Fruit fly (Drosophila melanogaster): ENCODE data around the gene CG9008.
A peak's percentile ranks its signal among the peaks of the same experiment; 100 is the strongest.

The CG9008 gene

DNA sequence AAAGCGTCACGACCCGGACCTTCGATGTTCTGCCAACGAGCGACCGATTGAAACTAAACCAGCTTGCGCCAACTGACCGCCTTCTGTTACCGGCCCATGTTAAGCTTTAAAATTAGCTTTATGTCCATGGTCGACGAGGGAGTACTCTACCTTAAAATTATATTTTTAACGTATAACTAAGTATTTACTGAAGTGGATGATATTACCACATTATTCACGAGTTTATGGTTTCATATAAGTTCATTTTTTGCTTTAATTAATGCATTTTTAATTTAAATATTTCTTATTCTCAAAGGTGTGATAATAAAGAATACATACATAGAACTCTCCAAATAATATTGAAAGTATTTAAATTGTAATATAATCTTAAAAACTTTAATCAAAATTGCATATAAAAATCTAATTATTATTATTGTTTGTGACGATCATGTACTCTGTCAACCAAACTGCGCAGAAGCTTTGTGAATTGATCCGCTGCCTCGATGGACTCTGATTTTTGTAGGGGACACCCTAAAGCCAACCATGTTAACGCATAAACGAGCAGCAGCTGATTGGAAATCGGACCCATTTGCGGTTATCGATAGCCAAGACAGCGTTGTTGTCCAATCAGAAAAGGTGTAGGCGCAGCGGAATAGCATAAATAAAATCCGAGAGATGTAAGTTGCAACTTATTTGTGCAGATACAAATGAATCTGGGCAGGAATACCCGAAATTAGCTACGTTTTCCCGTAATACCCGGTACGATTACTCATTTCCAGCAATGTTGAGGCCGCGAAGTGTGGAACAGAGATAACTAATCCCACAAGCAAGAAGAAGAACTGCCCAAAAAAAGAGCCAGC is at the start of gene CG9008, which contains the start of gene p38b:
Gene CG9008, minus strand, starts transcription at position 57 of the 839 bp plus-strand sequence.
Gene p38b, plus strand, starts transcription at position 581 of the 839 bp plus-strand sequence.
- TF ChIP-seq fd96Ca (GFP tag; IDR thresholded peaks at IDR 0.05) (peak; percentile 49; the same call in 1 of the 3 replicates), CG8159 (tag; optimal IDR thresholded peaks at IDR 0.05) (peak; percentile 92), CG12605 (GFP tag; IDR thresholded peaks at IDR 0.05) (no peak; the same call in none of the 2 replicates), CG14655 (GFP tag; optimal IDR thresholded peaks at IDR 0.05) (no peak), Pif1B (GFP tag; optimal IDR thresholded peaks at IDR 0.05) (peak; percentile 71), CG9948 (tag; optimal IDR thresholded peaks at IDR 0.05) (peak; percentile 84), rn (GFP tag; IDR thresholded peaks at IDR 0.05) (peak; percentile 68), CG15710 (tag; optimal IDR thresholded peaks at IDR 0.05) (peak; percentile 87), EcR (GFP tag; optimal IDR thresholded peaks at IDR 0.05) (no peak), CG10348 (GFP tag; IDR thresholded peaks at IDR 0.05) (no peak), gl (tag; optimal IDR thresholded peaks at IDR 0.05) (no peak), D1 (tag; optimal IDR thresholded peaks at IDR 0.05) (no peak), CG13204 (GFP tag; optimal IDR thresholded peaks at IDR 0.05) (no peak), CG34367 (tag; optimal IDR thresholded peaks at IDR 0.05) (peak; percentile 75), CG8301 (tag; optimal IDR thresholded peaks at IDR 0.05) (peak; percentile 81), CG4496 (GFP tag; IDR thresholded peaks at IDR 0.05) (peak; percentile 49; the same call in 1 of the 3 replicates), Snoo (tag; optimal IDR thresholded peaks at IDR 0.05) (peak; percentile 85), CG17806 (tag; optimal IDR thresholded peaks at IDR 0.05) (peak; percentile 79), Pif1A (GFP tag; optimal IDR thresholded peaks at IDR 0.05) (no peak), Ets98B (GFP tag; IDR thresholded peaks at IDR 0.05) (peak; percentile 31), CG32121 (GFP tag; IDR thresholded peaks at IDR 0.05) (peak; percentile 52)

DNA sequence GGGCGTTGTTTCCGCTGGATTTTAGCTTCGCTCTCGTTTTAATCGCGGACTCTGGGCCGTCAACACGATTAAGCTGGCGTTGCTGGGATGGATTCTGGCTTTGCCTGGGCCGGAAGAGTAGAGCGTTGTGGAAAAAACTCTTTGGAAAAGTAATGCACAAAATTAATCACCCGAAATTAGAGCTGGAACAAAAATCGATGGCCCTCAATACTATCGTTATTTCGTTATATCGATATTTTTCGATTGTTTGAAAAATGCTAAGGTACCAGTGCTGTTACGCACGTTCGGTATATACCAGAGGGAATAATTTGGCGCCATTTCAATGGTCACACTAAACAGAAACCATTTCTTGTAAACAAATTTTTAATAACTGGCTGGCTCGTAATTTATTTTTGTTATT is 49.6 kb upstream of the CG9008 start, which contains the start of the genes Arpc1 and Orc5:
Gene Arpc1, minus strand, starts transcription at position 202 of the 400 bp plus-strand sequence.
Gene Orc5, plus strand, starts transcription at position 298 of the 400 bp plus-strand sequence.
- TF ChIP-seq CG9948 (tag; optimal IDR thresholded peaks at IDR 0.05) (no peak), CG34367 (tag; optimal IDR thresholded peaks at IDR 0.05) (no peak), CG4496 (GFP tag; IDR thresholded peaks at IDR 0.05) (no peak), CG8301 (tag; optimal IDR thresholded peaks at IDR 0.05) (no peak), fd96Ca (GFP tag; IDR thresholded peaks at IDR 0.05) (no peak), gl (tag; optimal IDR thresholded peaks at IDR 0.05) (no peak), Pif1B (GFP tag; optimal IDR thresholded peaks at IDR 0.05) (no peak), Ets98B (GFP tag; IDR thresholded peaks at IDR 0.05) (no peak), CG8159 (tag; optimal IDR thresholded peaks at IDR 0.05) (no peak), CG17806 (tag; optimal IDR thresholded peaks at IDR 0.05) (no peak), CG15710 (tag; optimal IDR thresholded peaks at IDR 0.05) (no peak), EcR (GFP tag; optimal IDR thresholded peaks at IDR 0.05) (no peak), CG13204 (GFP tag; optimal IDR thresholded peaks at IDR 0.05) (no peak), CG10348 (GFP tag; IDR thresholded peaks at IDR 0.05) (no peak), CG32121 (GFP tag; IDR thresholded peaks at IDR 0.05) (no peak), Pif1A (GFP tag; optimal IDR thresholded peaks at IDR 0.05) (no peak), rn (GFP tag; IDR thresholded peaks at IDR 0.05) (no peak), CG12605 (GFP tag; IDR thresholded peaks at IDR 0.05) (no peak), CG14655 (GFP tag; optimal IDR thresholded peaks at IDR 0.05) (no peak), Snoo (tag; optimal IDR thresholded peaks at IDR 0.05) (no peak)

DNA sequence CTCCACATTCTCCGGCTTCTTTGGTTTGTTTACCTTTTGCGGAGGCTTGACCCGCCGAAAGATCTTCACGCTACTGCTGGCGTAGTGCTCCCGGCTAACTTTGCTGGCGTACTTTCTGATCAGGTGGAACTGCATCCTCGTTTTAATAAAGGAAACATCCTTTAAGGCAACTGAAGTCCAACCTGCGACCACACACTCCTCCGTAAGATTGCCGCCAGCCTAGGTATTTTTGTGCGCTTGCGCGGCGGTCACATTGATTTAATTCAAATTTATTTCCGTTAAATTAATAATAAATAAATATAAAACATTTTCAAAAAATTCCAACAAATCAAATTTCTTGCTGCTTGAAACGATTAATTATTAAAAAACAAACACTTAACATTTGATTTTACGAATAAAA is 47.6 kb upstream of the CG9008 start, which contains the start of gene PolG1:
Gene PolG1, minus strand, starts transcription at position 216 of the 400 bp plus-strand sequence.
- TF ChIP-seq CG9948 (tag; optimal IDR thresholded peaks at IDR 0.05): no peak
- TF ChIP-seq Snoo (tag; optimal IDR thresholded peaks at IDR 0.05): no peak
- no peak for TF ChIP-seq Pif1B (GFP tag; optimal IDR thresholded peaks at IDR 0.05)
- no peak for TF ChIP-seq CG8159 (tag; optimal IDR thresholded peaks at IDR 0.05)
- no peak for TF ChIP-seq Ets98B (GFP tag; IDR thresholded peaks at IDR 0.05)
- no peak for TF ChIP-seq Pif1A (GFP tag; optimal IDR thresholded peaks at IDR 0.05)
- TF ChIP-seq CG14655 (GFP tag; optimal IDR thresholded peaks at IDR 0.05): no peak
- TF ChIP-seq rn (GFP tag; IDR thresholded peaks at IDR 0.05): no peak
- TF ChIP-seq fd96Ca (GFP tag; IDR thresholded peaks at IDR 0.05): no peak
- TF ChIP-seq CG34367 (tag; optimal IDR thresholded peaks at IDR 0.05): no peak
- no peak for TF ChIP-seq CG4496 (GFP tag; IDR thresholded peaks at IDR 0.05)
- no peak for TF ChIP-seq CG12605 (GFP tag; IDR thresholded peaks at IDR 0.05)
- TF ChIP-seq CG15710 (tag; optimal IDR thresholded peaks at IDR 0.05): no peak
- TF ChIP-seq CG8301 (tag; optimal IDR thresholded peaks at IDR 0.05): no peak
- TF ChIP-seq CG10348 (GFP tag; IDR thresholded peaks at IDR 0.05): no peak

DNA sequence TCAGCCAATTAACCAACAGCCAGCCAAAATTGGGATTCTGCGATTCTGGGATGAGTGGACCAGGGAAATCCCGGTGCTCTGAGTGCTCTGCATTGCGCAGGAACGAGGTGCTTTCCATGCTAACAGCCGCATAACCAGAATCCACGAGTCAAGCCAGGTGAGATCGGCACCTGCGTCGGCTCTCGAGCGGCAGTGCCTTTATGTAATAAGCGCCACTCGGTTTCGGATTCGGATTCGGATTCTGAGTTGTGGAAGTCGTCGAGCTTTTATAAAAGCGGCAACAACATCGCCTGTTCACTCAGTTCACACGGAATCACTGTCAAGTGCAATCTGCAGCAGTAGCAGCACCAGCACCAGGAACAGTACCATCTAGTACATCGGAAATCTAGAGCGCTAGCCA is 41.0 kb upstream of the CG9008 start, which contains the start of gene b:
Gene b, plus strand, starts transcription at position 301 of the 400 bp plus-strand sequence.
- no peak for TF ChIP-seq Snoo (tag; optimal IDR thresholded peaks at IDR 0.05)
- TF ChIP-seq fd96Ca (GFP tag; IDR thresholded peaks at IDR 0.05): no peak
- TF ChIP-seq CG9948 (tag; optimal IDR thresholded peaks at IDR 0.05): no peak
- TF ChIP-seq CG17806 (tag; optimal IDR thresholded peaks at IDR 0.05): no peak
- TF ChIP-seq CG13204 (GFP tag; optimal IDR thresholded peaks at IDR 0.05): no peak
- no peak for TF ChIP-seq CG4496 (GFP tag; IDR thresholded peaks at IDR 0.05)
- TF ChIP-seq Ets98B (GFP tag; IDR thresholded peaks at IDR 0.05): no peak
- TF ChIP-seq EcR (GFP tag; optimal IDR thresholded peaks at IDR 0.05): no peak

DNA sequence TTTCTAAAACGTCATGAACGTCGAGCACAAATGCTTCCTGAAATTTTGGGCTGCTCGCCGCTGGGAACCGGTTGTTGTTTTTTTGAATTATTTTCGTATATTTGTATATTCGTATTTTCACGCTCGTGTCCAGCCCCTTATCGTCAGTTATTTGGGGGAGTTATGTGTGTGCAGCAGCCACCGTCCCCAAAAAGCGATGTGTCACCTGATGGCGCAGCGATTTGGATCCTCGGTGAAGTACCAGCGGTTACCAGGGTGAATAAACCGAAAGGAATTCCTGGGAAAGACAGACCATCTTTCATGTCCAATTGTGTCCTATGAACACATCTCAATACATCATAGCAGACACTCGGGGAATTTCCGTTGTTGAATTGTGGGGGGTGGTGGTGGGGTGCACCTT is 40.2 kb upstream of the CG9008 start:
- TF ChIP-seq CG8301 (tag; optimal IDR thresholded peaks at IDR 0.05) (no peak), CG32121 (GFP tag; IDR thresholded peaks at IDR 0.05) (no peak), CG10348 (GFP tag; IDR thresholded peaks at IDR 0.05) (no peak), CG9948 (tag; optimal IDR thresholded peaks at IDR 0.05) (no peak), Ets98B (GFP tag; IDR thresholded peaks at IDR 0.05) (no peak), CG17806 (tag; optimal IDR thresholded peaks at IDR 0.05) (no peak), Pif1A (GFP tag; optimal IDR thresholded peaks at IDR 0.05) (no peak), D1 (tag; optimal IDR thresholded peaks at IDR 0.05) (no peak), CG12605 (GFP tag; IDR thresholded peaks at IDR 0.05) (no peak), Pif1B (GFP tag; optimal IDR thresholded peaks at IDR 0.05) (no peak), CG15710 (tag; optimal IDR thresholded peaks at IDR 0.05) (no peak), EcR (GFP tag; optimal IDR thresholded peaks at IDR 0.05) (no peak), CG34367 (tag; optimal IDR thresholded peaks at IDR 0.05) (no peak), Snoo (tag; optimal IDR thresholded peaks at IDR 0.05) (no peak), CG8159 (tag; optimal IDR thresholded peaks at IDR 0.05) (no peak), CG14655 (GFP tag; optimal IDR thresholded peaks at IDR 0.05) (no peak), fd96Ca (GFP tag; IDR thresholded peaks at IDR 0.05) (no peak)

Data from whole organism, pupa.